Worm (Caenorhabditis elegans): Measurements from ENCODE around the gene ZC204.6.

DNA sequence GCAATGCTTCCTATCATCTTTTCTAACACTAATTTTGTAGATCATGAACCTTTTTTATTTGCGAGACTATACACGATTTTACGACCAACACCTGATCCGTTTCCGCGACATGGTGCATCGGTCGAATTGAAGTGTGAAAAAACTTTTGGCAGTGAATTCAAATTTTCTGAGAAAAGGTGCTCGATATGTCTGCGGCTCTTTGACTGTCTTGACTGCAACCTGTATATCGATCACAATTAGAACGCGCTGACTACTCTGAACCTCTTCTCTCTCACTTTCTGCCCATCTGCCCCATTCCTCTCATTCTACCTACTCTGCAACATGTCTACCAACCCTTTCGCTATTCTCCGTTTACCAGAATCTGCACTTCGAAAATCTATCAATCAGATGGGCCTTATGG lies 37.6 kb upstream of the ZC204.6 start, which contains the start of gene fbxb-26:
- TF ChIP-seq ama-1 (optimal IDR thresholded peaks at IDR 0.05): no peak
- TF ChIP-seq tbx-11 (GFP tag; IDR thresholded peaks at IDR 0.05): no peak
- TF ChIP-seq B0310.2 (tag; optimal IDR thresholded peaks at IDR 0.05): no peak
- no peak for TF ChIP-seq ceh-36 (tag; optimal IDR thresholded peaks at IDR 0.05)
- no peak for TF ChIP-seq flt-1 (GFP tag; IDR thresholded peaks at IDR 0.05)
- TF ChIP-seq tra-4 (tag; optimal IDR thresholded peaks at IDR 0.05): no peak
- no peak for TF ChIP-seq hnd-1 (tag; optimal IDR thresholded peaks at IDR 0.05)
- TF ChIP-seq F13C5.2 (tag; optimal IDR thresholded peaks at IDR 0.05): no peak
- no peak for TF ChIP-seq tbx-37 (GFP tag; conservative IDR thresholded peaks at IDR 0.05)
- no peak for TF ChIP-seq pes-1 (GFP tag; IDR thresholded peaks at IDR 0.05)
- TF ChIP-seq sea-1 (GFP tag; conservative IDR thresholded peaks at IDR 0.05): no peak
- no peak for TF ChIP-seq hmg-4 (GFP tag; optimal IDR thresholded peaks at IDR 0.05)
- TF ChIP-seq hmbx-1 (tag; optimal IDR thresholded peaks at IDR 0.05): no peak
- TF ChIP-seq aly-1 (tag; optimal IDR thresholded peaks at IDR 0.05): no peak
